Fruit fly (Drosophila melanogaster): Measurements from ENCODE around the gene Tsp66E.

The Tsp66E gene

DNA sequence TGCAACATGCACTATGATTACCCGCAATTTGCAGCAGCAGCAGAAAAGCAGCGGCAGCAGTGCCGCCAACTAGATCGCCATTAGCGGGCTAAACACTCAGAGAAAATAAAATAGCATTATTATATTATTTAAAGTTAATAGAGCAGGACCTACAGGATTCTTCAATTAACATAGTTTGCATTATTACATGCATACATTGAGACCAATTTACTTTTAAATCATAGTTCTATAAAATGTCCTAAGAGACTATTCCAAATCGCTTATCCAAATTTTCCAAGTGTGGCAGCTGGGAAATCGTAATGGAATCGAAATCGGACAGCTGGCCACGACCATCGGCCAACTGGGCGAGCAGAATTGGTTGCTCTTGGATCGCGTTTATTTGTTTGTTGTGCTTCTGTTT lies 41.8 kb upstream of the Tsp66E start (continued):
- peak; percentile 22 for TF ChIP-seq lz (GFP tag; optimal IDR thresholded peaks at IDR 0.05)
- peak; percentile 11 for TF ChIP-seq CG6792 (GFP tag; optimal IDR thresholded peaks at IDR 0.05)
- TF ChIP-seq CG6854 (GFP tag; optimal IDR thresholded peaks at IDR 0.05) = no peak
- no peak for TF ChIP-seq CG9139 (GFP tag; optimal IDR thresholded peaks at IDR 0.05)
- TF ChIP-seq CG6808 (GFP tag; optimal IDR thresholded peaks at IDR 0.05) = peak; percentile 67
- no peak for TF ChIP-seq Hr39 (GFP tag; optimal IDR thresholded peaks at IDR 0.05)
- peak in 1 of 2 experiments; percentile 63 for TF ChIP-seq salr (GFP tag; optimal IDR thresholded peaks at IDR 0.05)
- peak; percentile 49 for TF ChIP-seq dsx (GFP tag; optimal IDR thresholded peaks at IDR 0.05; ENCODE audit: poor library complexity, severe bottlenecking)
- no peak for TF ChIP-seq fd85E (GFP tag; optimal IDR thresholded peaks at IDR 0.05)
- TF ChIP-seq CG10631 (GFP tag; optimal IDR thresholded peaks at IDR 0.05) = peak; percentile 67
- no peak for TF ChIP-seq CG31627 (GFP tag; optimal IDR thresholded peaks at IDR 0.05)
- peak; percentile 69 for TF ChIP-seq CG3919 (GFP tag; optimal IDR thresholded peaks at IDR 0.05)
- peak; percentile 47 for TF ChIP-seq pdm3 (GFP tag; optimal IDR thresholded peaks at IDR 0.05)
- TF ChIP-seq Hr4 (GFP tag; optimal IDR thresholded peaks at IDR 0.05) = peak; percentile 84
- peak; percentile 82 for TF ChIP-seq CG11294 (GFP tag; IDR thresholded peaks at IDR 0.05)
- peak; percentile 53 for TF ChIP-seq CG10669 (GFP tag; optimal IDR thresholded peaks at IDR 0.05)
- TF ChIP-seq CG1621 (tag; optimal IDR thresholded peaks at IDR 0.05) = peak; percentile 19
- no peak for TF ChIP-seq Hr38 (GFP tag; optimal IDR thresholded peaks at IDR 0.05)
- no peak for TF ChIP-seq Eip93F (GFP tag; optimal IDR thresholded peaks at IDR 0.05)
- peak; percentile 85 for TF ChIP-seq Gug (GFP tag; IDR thresholded peaks at IDR 0.05)
- peak; percentile 92 for TF ChIP-seq CG6163 (GFP tag; IDR thresholded peaks at IDR 0.05)

DNA sequence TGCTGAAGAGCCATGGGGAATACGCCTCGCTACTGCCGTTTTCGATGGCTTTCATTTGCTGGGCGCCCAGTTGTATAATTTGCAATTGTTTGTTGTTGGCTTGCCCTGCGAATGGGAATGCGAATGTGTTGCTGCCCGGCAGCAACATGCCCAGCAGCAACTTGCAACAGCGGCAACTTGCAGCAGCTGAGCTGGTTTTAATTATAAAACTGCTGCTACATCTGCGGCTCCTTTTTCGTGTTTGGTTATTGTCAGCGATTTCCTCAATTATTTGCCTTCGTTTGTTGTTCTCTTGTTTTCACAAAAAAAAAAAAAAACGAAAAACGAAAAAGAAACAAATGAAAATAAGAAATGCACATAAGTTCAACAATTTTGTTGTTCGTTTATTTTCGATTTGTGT lies 41.3 kb upstream of the Tsp66E start:
- TF ChIP-seq svp (GFP tag) = peak; percentile 44
- TF ChIP-seq CG6854 (GFP tag; optimal IDR thresholded peaks at IDR 0.05) = peak; percentile 51
- no peak for TF ChIP-seq CG3919 (GFP tag; optimal IDR thresholded peaks at IDR 0.05)
- peak; percentile 8 for TF ChIP-seq Met (GFP tag; optimal IDR thresholded peaks at IDR 0.05)
- TF ChIP-seq Sox102F (GFP tag; optimal IDR thresholded peaks at IDR 0.05) = peak; percentile 36

DNA sequence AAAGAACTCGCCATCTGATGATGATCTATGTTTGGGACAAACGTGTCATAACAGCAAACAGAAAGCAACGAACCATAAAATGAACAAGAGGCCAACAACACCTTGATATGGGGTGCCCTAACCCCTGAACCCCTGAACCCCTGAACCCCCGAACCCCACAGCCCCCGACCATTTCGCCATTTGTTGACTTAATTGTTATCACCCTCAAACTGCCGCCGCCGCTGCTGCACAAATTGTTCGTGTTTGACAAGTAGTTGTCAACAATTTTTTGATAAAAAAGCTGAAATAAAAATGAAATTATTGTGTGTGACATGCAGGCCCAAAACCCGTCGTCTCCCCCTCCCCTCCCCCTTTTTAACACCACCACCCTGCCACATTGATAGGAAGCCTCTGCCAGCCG lies 39.2 kb upstream of the Tsp66E start:
- TF ChIP-seq Met (GFP tag; optimal IDR thresholded peaks at IDR 0.05) (no peak), fkh (GFP tag; optimal IDR thresholded peaks at IDR 0.05) (peak; percentile 79)

DNA sequence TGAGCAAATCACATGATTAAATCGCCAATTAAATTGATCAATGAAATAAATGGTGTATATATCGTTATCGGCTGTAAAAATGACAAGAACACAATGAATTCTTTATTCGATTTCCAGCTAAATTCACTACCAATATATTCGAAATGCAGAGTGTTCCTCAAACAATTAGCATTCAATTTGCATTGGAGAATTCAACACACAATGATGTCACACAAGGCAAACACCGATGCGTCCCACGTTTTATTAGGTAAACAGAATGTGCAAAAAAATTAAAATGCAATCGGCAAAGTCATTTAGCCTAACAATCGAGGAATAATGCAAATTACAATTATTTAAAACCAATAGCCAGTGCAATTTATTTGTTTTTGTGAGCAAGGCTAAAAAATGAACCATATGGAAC lies 33.9 kb upstream of the Tsp66E start:
- no peak for TF ChIP-seq salr (GFP tag; optimal IDR thresholded peaks at IDR 0.05)
- TF ChIP-seq svp (GFP tag) = no peak
- peak; percentile 30 for TF ChIP-seq vri (GFP tag; optimal IDR thresholded peaks at IDR 0.05)
- TF ChIP-seq CG10669 (GFP tag; optimal IDR thresholded peaks at IDR 0.05) = no peak
- no peak for TF ChIP-seq Sox102F (GFP tag; optimal IDR thresholded peaks at IDR 0.05)

DNA sequence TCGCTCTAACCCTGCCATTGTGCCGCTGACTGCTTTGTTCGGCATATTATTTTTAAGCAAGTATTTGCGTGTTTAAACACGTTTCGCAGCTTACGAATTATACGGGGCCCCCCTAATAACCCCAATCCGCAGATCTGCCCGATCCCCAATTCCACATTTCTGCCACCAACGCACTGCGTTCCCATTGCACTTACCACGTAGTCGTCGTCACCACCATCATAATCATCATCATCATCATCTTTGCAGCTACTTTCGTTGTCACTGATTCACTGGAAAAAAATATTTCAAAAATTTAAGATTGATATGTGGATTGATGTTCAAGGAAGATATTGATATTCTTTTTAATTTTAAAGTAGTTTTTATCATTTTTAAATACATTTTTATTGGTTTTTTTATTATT lies 32.8 kb upstream of the Tsp66E start:
- TF ChIP-seq CG8119 (GFP tag; IDR thresholded peaks at IDR 0.05) (peak; percentile 57; the same call in 1 of the 3 replicates), CG10631 (GFP tag; optimal IDR thresholded peaks at IDR 0.05) (peak; percentile 24), Eip78C (GFP tag) (peak; percentile 72), fd85E (GFP tag; optimal IDR thresholded peaks at IDR 0.05) (no peak), CG3919 (GFP tag; optimal IDR thresholded peaks at IDR 0.05) (peak; percentile 5), spab (GFP tag; optimal IDR thresholded peaks at IDR 0.05) (no peak), Eip75B (GFP tag; optimal IDR thresholded peaks at IDR 0.05) (peak; percentile 4)

DNA sequence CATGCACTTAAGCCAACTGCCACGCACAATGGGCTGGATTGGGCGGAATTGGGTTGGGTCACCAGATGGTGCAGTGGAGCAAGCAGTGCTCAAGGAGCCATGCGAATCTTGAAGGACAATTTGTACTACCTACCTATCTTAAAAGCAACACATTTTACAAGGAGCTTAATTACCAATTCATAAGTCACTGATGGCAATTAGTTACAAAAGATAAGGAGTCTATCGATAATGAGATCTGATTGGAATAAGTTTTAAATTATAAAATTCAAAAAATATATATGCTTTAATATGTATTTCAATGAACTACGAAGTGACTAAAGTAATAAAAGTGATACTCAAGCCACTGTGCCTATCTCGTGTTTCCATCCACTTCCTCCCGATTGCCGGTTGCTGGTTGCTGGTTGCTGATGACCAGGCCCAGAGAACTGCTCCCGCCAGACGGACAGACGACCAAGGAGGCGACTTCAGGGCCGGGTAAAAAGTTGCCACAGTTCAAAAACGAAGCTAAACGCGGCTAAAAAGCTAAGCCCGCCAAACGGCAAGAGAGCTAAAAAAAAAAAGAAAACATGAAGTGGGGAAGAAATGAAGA lies 30.4 kb upstream of the Tsp66E start:
- TF ChIP-seq CG16779 (tag; optimal IDR thresholded peaks at IDR 0.05) (peak; percentile 43), CG3919 (GFP tag; optimal IDR thresholded peaks at IDR 0.05) (peak; percentile 60), dac (GFP tag; optimal IDR thresholded peaks at IDR 0.05) (no peak), CG7368 (GFP tag; optimal IDR thresholded peaks at IDR 0.05) (no peak), CG11762 (GFP tag; optimal IDR thresholded peaks at IDR 0.05; ENCODE audit: insufficient read depth) (peak; percentile 1), dsx (GFP tag; optimal IDR thresholded peaks at IDR 0.05; ENCODE audit: poor library complexity, severe bottlenecking) (no peak), CG8632 (GFP tag; optimal IDR thresholded peaks at IDR 0.05) (peak; percentile 36), CG6854 (GFP tag; optimal IDR thresholded peaks at IDR 0.05) (no peak), fkh (GFP tag; optimal IDR thresholded peaks at IDR 0.05) (no peak), vri (GFP tag; optimal IDR thresholded peaks at IDR 0.05) (peak; percentile 19), Ets21C (GFP tag; optimal IDR thresholded peaks at IDR 0.05) (no peak), Ets96B (tag; optimal IDR thresholded peaks at IDR 0.05) (peak; percentile 69), salr (GFP tag; optimal IDR thresholded peaks at IDR 0.05) (peak; percentile 40 to 73), CG11294 (GFP tag; IDR thresholded peaks at IDR 0.05) (no peak), Blimp-1 (GFP tag; optimal IDR thresholded peaks at IDR 0.05) (no peak), Sox14 (GFP tag; optimal IDR thresholded peaks at IDR 0.05) (peak; percentile 60), spab (GFP tag; optimal IDR thresholded peaks at IDR 0.05) (peak; percentile 71), CG4318 (GFP tag; optimal IDR thresholded peaks at IDR 0.05) (peak; percentile 58)
